Worm (Caenorhabditis elegans): Measurements from ENCODE around the gene aqp-5.

DNA sequence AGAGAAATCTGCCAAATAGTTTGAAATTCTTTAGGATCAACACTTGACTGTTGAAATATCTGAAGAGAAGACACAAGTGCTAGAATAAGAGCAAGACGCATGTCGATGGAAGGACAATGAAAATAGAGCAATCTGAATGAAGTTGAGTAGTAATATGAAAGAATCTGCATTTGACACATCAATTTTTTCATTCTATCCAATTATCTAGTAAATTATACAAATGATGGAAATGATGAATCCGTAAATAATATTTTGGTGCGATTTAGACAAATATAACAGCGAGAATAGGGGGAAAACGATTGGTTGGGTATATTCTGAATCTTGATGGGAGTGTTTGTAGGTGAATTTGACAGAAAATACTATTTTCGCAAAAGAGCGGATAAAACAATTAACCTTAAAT is 41.2 kb downstream of the aqp-5 start, which contains the start of gene txt-10:
- TF ChIP-seq tbx-11 (GFP tag; IDR thresholded peaks at IDR 0.05) (no peak), scrt-1 (GFP tag; IDR thresholded peaks at IDR 0.05) (no peak), tbx-37 (GFP tag; conservative IDR thresholded peaks at IDR 0.05) (no peak), pes-1 (GFP tag; IDR thresholded peaks at IDR 0.05) (no peak), ama-1 (optimal IDR thresholded peaks at IDR 0.05) (no peak), hmbx-1 (tag; optimal IDR thresholded peaks at IDR 0.05) (no peak), sea-1 (GFP tag; conservative IDR thresholded peaks at IDR 0.05) (no peak), hmg-4 (GFP tag; optimal IDR thresholded peaks at IDR 0.05) (no peak)
